Worm (Caenorhabditis elegans): ENCODE results near the gene smc-4.

smc-4 gene

DNA sequence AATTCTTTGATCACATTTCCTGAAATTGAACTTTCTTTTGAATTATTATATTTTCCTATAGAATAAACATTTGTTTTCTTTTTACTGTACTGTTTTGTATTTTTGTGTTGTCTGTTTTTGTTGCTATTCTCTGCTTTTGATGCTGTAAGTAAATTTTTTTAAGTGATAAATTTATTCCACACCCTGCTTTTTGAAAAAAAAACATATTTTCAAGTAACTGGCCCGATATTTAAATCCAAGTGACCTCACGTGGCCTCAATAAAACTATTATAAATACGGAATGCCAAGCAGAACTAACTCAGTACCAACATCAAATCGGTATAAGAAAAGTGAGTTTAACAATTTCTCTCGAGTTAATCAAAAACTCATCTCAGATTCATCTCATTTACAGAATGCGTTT, 40.9 kb downstream of the smc-4 start, which contains the start of gene clec-151:
clec-151 (plus strand) TSS at position 301 of the 400 bp plus-strand sequence.
- TF ChIP-seq fkh-6 (tag; optimal IDR thresholded peaks at IDR 0.05) (no peak), ref-2 (tag; optimal IDR thresholded peaks at IDR 0.05) (no peak), tbx-2 (tag; optimal IDR thresholded peaks at IDR 0.05) (no peak), syd-9 (tag; optimal IDR thresholded peaks at IDR 0.05) (no peak)

DNA sequence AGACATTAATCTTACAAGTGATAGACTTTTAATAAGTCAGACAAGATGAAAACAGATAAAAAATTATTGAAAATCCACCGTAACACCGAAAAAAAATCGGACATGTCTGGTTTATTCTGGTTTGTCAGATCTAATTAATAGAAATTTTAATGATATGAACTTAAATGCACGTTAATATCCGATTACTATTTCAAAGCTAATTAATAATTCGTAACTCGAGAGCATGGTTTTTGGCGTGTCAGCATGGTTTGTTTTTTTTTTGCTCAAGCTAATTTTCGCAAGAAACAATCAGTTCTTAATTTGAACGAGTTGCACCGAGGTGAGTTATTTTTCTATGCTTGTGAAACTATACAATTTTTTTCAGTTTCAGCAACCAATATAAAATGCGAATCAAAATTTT, 47.6 kb downstream of the smc-4 start, which contains the start of gene clec-153:
clec-153 (plus strand) TSS at position 301 of the 400 bp plus-strand sequence.
- TF ChIP-seq nhr-232 (tag; optimal IDR thresholded peaks at IDR 0.05) (no peak), ceh-34 (tag; optimal IDR thresholded peaks at IDR 0.05) (no peak), pha-2 (tag; optimal IDR thresholded peaks at IDR 0.05) (no peak), syd-9 (tag; optimal IDR thresholded peaks at IDR 0.05) (no peak), fax-1 (tag; optimal IDR thresholded peaks at IDR 0.05) (no peak), ceh-19 (GFP tag; optimal IDR thresholded peaks at IDR 0.05) (no peak), tbx-2 (tag; optimal IDR thresholded peaks at IDR 0.05) (no peak)
